Fruit fly (Drosophila melanogaster) whole organism, prepupa: Measurements from ENCODE around the gene cbt.

Experiments
- CG32006 ChIP-seq: fragments of 200-800 bp; sonication (Bioruptor generic); optimal IDR thresholded peaks from 3 replicates; lab custom pipeline; 2017; ENCODE audit warnings: missing biosample characterization, mild to moderate bottlenecking, missing genetic modification characterization
- CG3919 ChIP-seq: fragments of 200-800 bp; sonication (Bioruptor generic); optimal IDR thresholded peaks from 3 replicates; lab custom pipeline; 2016; ENCODE audit warnings: missing biosample characterization, missing genetic modification characterization
- CG6792 ChIP-seq: fragments of 200-800 bp; sonication (Bioruptor generic); optimal IDR thresholded peaks from 3 replicates; lab custom pipeline; 2016; ENCODE audit warnings: missing biosample characterization, missing genetic modification characterization
- CG6854 ChIP-seq: fragments of 200-800 bp; sonication (Bioruptor generic); optimal IDR thresholded peaks from 2 replicates; lab custom pipeline; 2017; ENCODE audit warnings: missing biosample characterization, mild to moderate bottlenecking, missing genetic modification characterization
- CG8119 ChIP-seq: fragments of 200-800 bp; sonication (Bioruptor generic); IDR thresholded peaks from 3 replicates; pipeline ENCODE4 v1.3.6; 2022; ENCODE audit warnings: missing biosample characterization, missing genetic modification characterization
- CG8319 ChIP-seq: fragments of 200-800 bp; sonication (Bioruptor generic); optimal IDR thresholded peaks from 3 replicates; lab custom pipeline; 2016; ENCODE audit warnings: missing biosample characterization, missing genetic modification characterization
- Eip78C ChIP-seq: fragments of 200-800 bp; sonication (Bioruptor generic); peaks from one replicate; lab custom pipeline; 2016; ENCODE audit warnings: missing biosample characterization, missing genetic modification characterization
- Hr39 ChIP-seq: fragments of 200-800 bp; sonication (Bioruptor generic); optimal IDR thresholded peaks from 2 replicates; lab custom pipeline; 2016; ENCODE audit warnings: missing biosample characterization, missing genetic modification characterization
- Lpt ChIP-seq: fragments of 200-800 bp; sonication (Bioruptor generic); optimal IDR thresholded peaks from 3 replicates; lab custom pipeline; 2016; ENCODE audit warnings: missing biosample characterization, missing genetic modification characterization
- Met ChIP-seq: fragments of 200-800 bp; sonication (Bioruptor generic); optimal IDR thresholded peaks from 3 replicates; lab custom pipeline; 2016; ENCODE audit warnings: missing biosample characterization, missing genetic modification characterization
- dsx ChIP-seq: fragments of 200-800 bp; optimal IDR thresholded peaks from 3 replicates; lab custom pipeline; 2019; ENCODE audit warnings: missing biosample characterization, mild to moderate bottlenecking, missing genetic modification characterization, moderate library complexity; ENCODE audit not compliant: poor library complexity, severe bottlenecking
- eg ChIP-seq: fragments of 200-800 bp; sonication (Bioruptor generic); IDR thresholded peaks from 3 replicates; pipeline ENCODE4 v1.3.6; 2022; ENCODE audit warnings: missing biosample characterization, missing genetic modification characterization

DNA sequence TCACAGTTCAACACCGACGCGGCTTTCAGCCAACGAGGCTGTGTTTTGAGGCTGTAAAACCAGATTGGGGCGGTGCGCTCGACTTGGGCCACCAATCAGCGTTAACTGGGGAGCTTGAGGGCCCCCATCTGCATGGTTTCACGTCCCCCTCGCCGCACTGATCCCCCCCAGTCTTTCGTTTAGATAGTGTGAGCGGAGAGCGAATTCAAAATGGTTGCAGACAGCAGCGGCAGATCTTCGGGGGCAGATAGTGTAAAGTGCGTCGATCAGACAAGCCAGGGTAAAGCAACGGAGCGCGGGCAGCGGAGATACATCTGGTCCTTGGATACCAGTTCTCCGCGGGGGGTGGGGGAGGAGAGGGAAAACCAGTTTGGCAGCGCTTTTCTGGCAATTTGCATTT, 27.7 kb upstream of the cbt start:
- TF ChIP-seq Hr39, result no peak
- TF ChIP-seq CG8319, result no peak
- TF ChIP-seq Eip78C (GFP tag; lab: Kevin White, UChicago), result no peak
- no peak for TF ChIP-seq Lpt (GFP tag; lab: Kevin White, UChicago)
- no peak for TF ChIP-seq CG32006
- no peak for TF ChIP-seq dsx (GFP tag; lab: Kevin White, UChicago)
- 0 out of 3 replicates have a peak, but pooled peaks have one; percentile 23 for TF ChIP-seq eg (GFP tag; lab: Robert Waterston, UW)
- TF ChIP-seq CG6854 (GFP tag; lab: Kevin White, UChicago), result no peak
- TF ChIP-seq CG6792 (GFP tag; lab: Kevin White, UChicago), result no peak
- no peak for TF ChIP-seq Met
- no peak for TF ChIP-seq CG3919 (GFP tag; lab: Kevin White, UChicago)
- no peak for TF ChIP-seq CG8119 (GFP tag; lab: Robert Waterston, UW)
